Fruit fly (Drosophila melanogaster) whole organism, adult: ENCODE measurements around the gene Spn28Da.

Experiments
- CG12768 ChIP-seq: fragments of 200-800 bp; sonication (Bioruptor generic); optimal IDR thresholded peaks from 2 replicates; lab custom pipeline; 2017; ENCODE audit warnings: missing biosample characterization, missing genetic modification characterization, mild to moderate bottlenecking, moderate library complexity, missing genetic modification reagents
- CG14711 ChIP-seq: fragments of 200-800 bp; sonication (Bioruptor generic); optimal IDR thresholded peaks from 2 replicates; lab custom pipeline; 2018; ENCODE audit warnings: missing biosample characterization, mild to moderate bottlenecking, missing genetic modification characterization, moderate library complexity
- Clk ChIP-seq: fragments of 200-800 bp; sonication (Bioruptor generic); optimal IDR thresholded peaks from 2 replicates; lab custom pipeline; 2017; ENCODE audit warnings: missing biosample characterization, missing genetic modification characterization
- cic ChIP-seq: fragments of 200-800 bp; sonication (Bioruptor generic); optimal IDR thresholded peaks from 2 replicates; lab custom pipeline; 2017; ENCODE audit warnings: missing biosample characterization, mild to moderate bottlenecking, missing genetic modification characterization, moderate library complexity
- cnc ChIP-seq, 2 experiments: fragments of >200 bp; optimal IDR thresholded peaks; 2 replicates each; lab custom pipeline; 2017
- kay ChIP-seq: fragments of 200-800 bp; sonication (Bioruptor generic); peaks from one replicate; lab custom pipeline; 2016; ENCODE audit warnings: missing biosample characterization, missing genetic modification characterization, borderline replicate concordance
- ovo ChIP-seq: fragments of 200-800 bp; sonication (Bioruptor generic); optimal IDR thresholded peaks from 2 replicates; lab custom pipeline; 2016; ENCODE audit warnings: missing biosample characterization, missing genetic modification characterization
- pad ChIP-seq: fragments of 200-800 bp; sonication (Bioruptor generic); optimal IDR thresholded peaks from 3 replicates; lab custom pipeline; 2017; ENCODE audit warnings: missing biosample characterization, missing genetic modification characterization, mild to moderate bottlenecking, moderate library complexity, missing genetic modification reagents
- tj ChIP-seq: fragments of 200-800 bp; sonication (Bioruptor generic); optimal IDR thresholded peaks from 3 replicates; lab custom pipeline; 2017; ENCODE audit warnings: missing biosample characterization, mild to moderate bottlenecking, missing genetic modification characterization, moderate library complexity

DNA sequence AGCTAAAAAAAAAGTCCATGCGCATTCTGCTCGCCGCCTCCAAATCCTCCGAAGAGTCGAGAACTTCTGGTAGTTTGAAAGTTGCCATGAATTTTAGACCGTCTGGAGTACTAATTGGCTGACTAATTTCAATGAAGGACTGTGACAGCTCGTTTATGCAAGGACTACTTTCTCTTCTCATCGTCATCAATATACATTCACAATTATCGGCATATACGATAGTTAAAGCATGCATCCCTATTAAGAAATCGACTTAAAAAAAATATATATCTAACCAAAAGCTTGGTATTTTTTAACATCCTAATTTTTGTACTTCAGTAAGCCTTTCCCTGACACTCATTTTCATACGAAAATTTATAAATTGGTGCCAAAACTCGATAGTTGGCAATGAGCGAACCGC lies 48.8 kb downstream of the Spn28Da start, which contains the start of gene CG14537:
- TF ChIP-seq cic (GFP tag; lab: Kevin White, UChicago) (no peak), kay (GFP tag; lab: Kevin White, UChicago) (no peak), Clk (GFP tag; lab: Kevin White, UChicago) (no peak), CG14711 (tag; lab: Kevin White, UChicago) (no peak), pad (GFP tag; lab: Kevin White, UChicago) (no peak), cnc (optimal IDR thresholded peaks at IDR 0.05; lab: Kevin White, UChicago) (no peak), CG12768 (GFP tag; lab: Kevin White, UChicago) (no peak), ovo (GFP tag; lab: Kevin White, UChicago) (no peak), tj (no peak)
